In genomic region chrX:11841702-11842378, dm6 we compare ENCODE assay signal across 3 fruit fly cellular contexts.
TF ChIP-seq lines count a peak whose summit lies in the region.

No protein-coding gene starts in this region.

- no peak for TF ChIP-seq CTCF in whole organism, embryonic (GFP tag; optimal IDR thresholded peaks at IDR 0.05; lab: Kevin White, UChicago)

TF ChIP-seq in whole organism, embryonic, 481 proteins besides CTCF, POLR2A, EP300 and RAD21 (continues in another document):
- TF ChIP-seq CG8388 (GFP tag; optimal IDR thresholded peaks at IDR 0.05; lab: Kevin White, UChicago) (peak; percentile 6), Asciz (GFP tag; optimal IDR thresholded peaks at IDR 0.05; lab: Kevin White, UChicago) (peak; percentile 48), fd3F (GFP tag; optimal IDR thresholded peaks at IDR 0.05; lab: Kevin White, UChicago) (no peak), Sox100B (GFP tag; optimal IDR thresholded peaks at IDR 0.05; lab: Kevin White, UChicago) (peak; percentile 62), CG2678 (tag; optimal IDR thresholded peaks at IDR 0.05; lab: Kevin White, UChicago) (peak; percentile 51), CG13424 (tag; optimal IDR thresholded peaks at IDR 0.05; lab: Kevin White, UChicago) (peak; percentile 31), CG4424 (GFP tag; optimal IDR thresholded peaks at IDR 0.05; lab: Kevin White, UChicago) (peak; percentile 2), Sox102F (GFP tag; optimal IDR thresholded peaks at IDR 0.05; lab: Kevin White, UChicago) (peak; percentile 70), nerfin-1 (tag; optimal IDR thresholded peaks at IDR 0.05; lab: Kevin White, UChicago) (peak; percentile 12), CG18262 (tag; optimal IDR thresholded peaks at IDR 0.05; lab: Kevin White, UChicago) (peak; percentile 53), Eip74EF (GFP tag; optimal IDR thresholded peaks at IDR 0.05; lab: Kevin White, UChicago) (peak in 1 of 2 experiments; percentile 53), CG17829 (tag; optimal IDR thresholded peaks at IDR 0.05; lab: Kevin White, UChicago) (peak; percentile 7), ATbp (GFP tag; optimal IDR thresholded peaks at IDR 0.05; lab: Kevin White, UChicago) (peak; percentile 28), Oli (tag; optimal IDR thresholded peaks at IDR 0.05; lab: Kevin White, UChicago) (peak; percentile 16), Hr51 (GFP tag; optimal IDR thresholded peaks at IDR 0.05; lab: Kevin White, UChicago) (peak in 1 of 2 experiments; percentile 75), CG15269 (tag; optimal IDR thresholded peaks at IDR 0.05; lab: Kevin White, UChicago) (peak; percentile 13), CG10979 (tag; optimal IDR thresholded peaks at IDR 0.05; lab: Kevin White, UChicago) (peak; percentile 13), unpg (GFP tag; optimal IDR thresholded peaks at IDR 0.05; lab: Kevin White, UChicago) (peak; percentile 22), CG10267 (tag; optimal IDR thresholded peaks at IDR 0.05; lab: Kevin White, UChicago) (peak; percentile 7), CG12391 (tag; optimal IDR thresholded peaks at IDR 0.05; lab: Kevin White, UChicago) (peak; percentile 44), gem (tag; optimal IDR thresholded peaks at IDR 0.05; lab: Kevin White, UChicago) (peak; percentile 66), CG5953 (GFP tag; IDR thresholded peaks at IDR 0.05; lab: Robert Waterston, UW) (no peak), Dip3 (GFP tag; optimal IDR thresholded peaks at IDR 0.05; lab: Kevin White, UChicago) (no peak), so (GFP tag; IDR thresholded peaks at IDR 0.05; lab: Robert Waterston, UW) (no peak), CG2712 (tag; optimal IDR thresholded peaks at IDR 0.05; lab: Kevin White, UChicago) (peak; percentile 42), Pdp1 (GFP tag; optimal IDR thresholded peaks at IDR 0.05; lab: Kevin White, UChicago) (peak in 1 of 2 experiments; percentile 30), ci (GFP tag; IDR thresholded peaks at IDR 0.05; lab: Robert Waterston, UW) (0 out of 3 replicates have a peak, but pooled peaks have one; percentile 7), dmrt99B (tag; optimal IDR thresholded peaks at IDR 0.05; lab: Kevin White, UChicago) (peak; percentile 71), CG17359 (tag; optimal IDR thresholded peaks at IDR 0.05; lab: Kevin White, UChicago) (peak; percentile 53), CG11504 (tag; optimal IDR thresholded peaks at IDR 0.05; lab: Kevin White, UChicago) (peak; percentile 68)

TF ChIP-seq in whole organism, prepupa, 60 proteins besides CTCF, POLR2A, EP300 and RAD21:
- TF ChIP-seq Gug (GFP tag; IDR thresholded peaks at IDR 0.05; lab: Robert Waterston, UW), result no peak
- TF ChIP-seq Eip78C (GFP tag; lab: Kevin White, UChicago), result peak; percentile 14

TF ChIP-seq in whole organism, pupa, 21 proteins besides CTCF, POLR2A, EP300 and RAD21:
- TF ChIP-seq CG4496 (GFP tag; IDR thresholded peaks at IDR 0.05; lab: Robert Waterston, UW) (no peak), CG8159 (tag; optimal IDR thresholded peaks at IDR 0.05; lab: Kevin White, UChicago) (peak; percentile 45)

Comparison
In these comparisons a context has a peak if more than half of its experiments do, and no peak if none do; other contexts are left out.
1. Of the 7 proteins assayed by ChIP-seq in both whole organism, embryonic and whole organism, prepupa: peak only in whole organism, embryonic: Blimp-1 and Sox102F; only in whole organism, prepupa: none; in both: none; in neither: 5.